Fruit fly (Drosophila melanogaster) whole organism, embryonic: ENCODE data around the gene rut.

Experiments used
- CG10366 ChIP-seq: fragments of 200-800 bp; sonication (Bioruptor generic); IDR thresholded peaks from 2 replicates; pipeline ENCODE4 v1.3.6; 2022; ENCODE audit warnings: missing biosample characterization, missing genetic modification characterization
- CG11560 ChIP-seq: fragments of 200-800 bp; sonication (Bioruptor generic); IDR thresholded peaks from 3 replicates; pipeline ENCODE4 v1.3.6; 2022; ENCODE audit warnings: missing biosample characterization, missing genetic modification characterization
- CG12769 ChIP-seq: fragments of 200-800 bp; sonication (Bioruptor generic); optimal IDR thresholded peaks from 2 replicates; lab custom pipeline; 2019; ENCODE audit warnings: missing biosample characterization, mild to moderate bottlenecking, missing genetic modification characterization, moderate library complexity
- CG13287 ChIP-seq: fragments of 200-800 bp; sonication (Bioruptor generic); IDR thresholded peaks from 2 replicates; pipeline ENCODE4 v1.3.6; 2022; ENCODE audit warnings: missing biosample characterization, missing genetic modification characterization; ENCODE audit not compliant: partially characterized antibody
- CG17912 ChIP-seq: fragments of 200-800 bp; sonication (Bioruptor generic); optimal IDR thresholded peaks from 2 replicates; lab custom pipeline; 2018; ENCODE audit warnings: missing biosample characterization, mild to moderate bottlenecking, missing genetic modification characterization
- CG1832 ChIP-seq: fragments of 200-800 bp; sonication (Bioruptor generic); optimal IDR thresholded peaks from 2 replicates; lab custom pipeline; 2017; ENCODE audit warnings: missing biosample characterization, mild to moderate bottlenecking, missing genetic modification characterization, inconsistent platforms
- CG18599 ChIP-seq: fragments of 200-800 bp; sonication (Bioruptor generic); optimal IDR thresholded peaks from 3 replicates; lab custom pipeline; 2017; ENCODE audit warnings: missing biosample characterization, missing genetic modification characterization, mild to moderate bottlenecking, moderate library complexity, missing genetic modification reagents
- CG2129 ChIP-seq: fragments of 200-800 bp; sonication (Bioruptor generic); IDR thresholded peaks from 2 replicates; pipeline ENCODE4 v1.3.6; 2022; ENCODE audit warnings: missing biosample characterization, missing genetic modification characterization; ENCODE audit not compliant: partially characterized antibody
- CG2199 ChIP-seq: fragments of 200-800 bp; sonication (Bioruptor generic); IDR thresholded peaks from 3 replicates; pipeline ENCODE4 v1.3.6; 2022; ENCODE audit warnings: missing biosample characterization, missing genetic modification characterization
- CG30431 ChIP-seq: fragments of 200-800 bp; sonication (Bioruptor generic); optimal IDR thresholded peaks from 2 replicates; lab custom pipeline; 2017; ENCODE audit warnings: missing biosample characterization, missing genetic modification characterization
- CG33557 ChIP-seq: fragments of 200-800 bp; sonication (Bioruptor generic); optimal IDR thresholded peaks from 2 replicates; lab custom pipeline; 2019; ENCODE audit warnings: missing biosample characterization, mild to moderate bottlenecking, missing genetic modification characterization, moderate library complexity
- CG4282 ChIP-seq: fragments of 200-800 bp; sonication (Bioruptor generic); optimal IDR thresholded peaks from 2 replicates; lab custom pipeline; 2016; ENCODE audit warnings: missing biosample characterization, missing genetic modification characterization
- CG6813 ChIP-seq: fragments of 200-800 bp; sonication (Bioruptor generic); optimal IDR thresholded peaks from 2 replicates; lab custom pipeline; 2017; ENCODE audit warnings: missing biosample characterization, missing genetic modification characterization, mild to moderate bottlenecking, moderate library complexity, missing genetic modification reagents
- CG8290 ChIP-seq, 3 experiments: fragments of 200-800 bp; sonication (Bioruptor generic); optimal IDR thresholded peaks; 2 replicates each; lab custom pipeline; 2016 to 2019; ENCODE audit warnings: missing biosample characterization in 3 of 3, missing genetic modification characterization in 3 of 3, mild to moderate bottlenecking in 2 of 3, moderate library complexity in 1 of 3
- D19B ChIP-seq: fragments of 200-800 bp; sonication (Bioruptor generic); optimal IDR thresholded peaks from 2 replicates; lab custom pipeline; 2017; ENCODE audit warnings: missing biosample characterization, mild to moderate bottlenecking, missing genetic modification characterization
- Gsc ChIP-seq: fragments of 200-800 bp; sonication (Bioruptor generic); IDR thresholded peaks from 2 replicates; pipeline ENCODE4 v1.3.6; 2022; ENCODE audit warnings: missing biosample characterization, missing genetic modification characterization
- HmgZ ChIP-seq: fragments of 200-800 bp; sonication (Bioruptor generic); optimal IDR thresholded peaks from 2 replicates; lab custom pipeline; 2018; ENCODE audit warnings: missing biosample characterization, mild to moderate bottlenecking, missing genetic modification characterization
- Jarid2 ChIP-seq: fragments of 200-800 bp; sonication (Bioruptor generic); optimal IDR thresholded peaks from 3 replicates; lab custom pipeline; 2017; ENCODE audit warnings: mild to moderate bottlenecking, missing biosample characterization, missing genetic modification reagents, missing genetic modification characterization
- NC2β ChIP-seq: fragments of 200-800 bp; sonication (Bioruptor generic); optimal IDR thresholded peaks from 2 replicates; lab custom pipeline; 2016; ENCODE audit warnings: missing biosample characterization, missing genetic modification characterization
- NFAT ChIP-seq: fragments of 200-800 bp; sonication (Bioruptor generic); IDR thresholded peaks from 2 replicates; pipeline ENCODE4 v1.3.6; 2022; ENCODE audit warnings: missing biosample characterization, missing genetic modification characterization
- Pdp1 ChIP-seq, 2 experiments: fragments of 200-800 bp; sonication (Bioruptor generic); optimal IDR thresholded peaks; 3 replicates each; lab custom pipeline; 2016; ENCODE audit warnings: missing biosample characterization in 2 of 2, missing genetic modification characterization in 2 of 2, mild to moderate bottlenecking in 1 of 2, moderate library complexity in 1 of 2
- Ptx1 ChIP-seq: fragments of 200-800 bp; sonication (Bioruptor generic); IDR thresholded peaks from 2 replicates; pipeline ENCODE4 v1.3.6; 2022; ENCODE audit warnings: missing biosample characterization, missing genetic modification characterization
- Ravus ChIP-seq: fragments of 200-800 bp; sonication (Bioruptor generic); IDR thresholded peaks from 2 replicates; pipeline ENCODE4 v1.3.6; 2022; ENCODE audit warnings: missing biosample characterization, missing genetic modification characterization
- Trl ChIP-seq, 3 experiments: fragments of >200 bp in 2 of 3; fragments of 200-800 bp in 1 of 3; sonication (Bioruptor generic) in 1 of 3; optimal IDR thresholded peaks; 2 replicates in 1 of 3; 3 replicates in 2 of 3; lab custom pipeline; 2016 to 2017; ENCODE audit warnings: missing biosample characterization in 1 of 3, missing genetic modification characterization in 1 of 3
- ab ChIP-seq: fragments of 200-800 bp; sonication (Bioruptor generic); optimal IDR thresholded peaks from 2 replicates; lab custom pipeline; 2016; ENCODE audit warnings: missing biosample characterization, missing genetic modification characterization
- bsh ChIP-seq, 2 experiments: fragments of 200-800 bp; sonication (Bioruptor generic); optimal IDR thresholded peaks; 2 replicates each; lab custom pipeline; 2017 to 2018; ENCODE audit warnings: mild to moderate bottlenecking in 2 of 2, missing biosample characterization in 2 of 2, missing genetic modification characterization in 2 of 2, moderate library complexity in 1 of 2
- chm ChIP-seq: fragments of 200-800 bp; sonication (Bioruptor generic); IDR thresholded peaks from 2 replicates; pipeline ENCODE4 v1.3.6; 2022; ENCODE audit warnings: missing biosample characterization, missing genetic modification characterization
- corto ChIP-seq: fragments of 200-800 bp; sonication (Bioruptor generic); optimal IDR thresholded peaks from 2 replicates; lab custom pipeline; 2016; ENCODE audit warnings: missing biosample characterization, mild to moderate bottlenecking, missing genetic modification characterization, moderate library complexity
- dm ChIP-seq: fragments of 200-800 bp; sonication (Bioruptor generic); optimal IDR thresholded peaks from 3 replicates; lab custom pipeline; 2016; ENCODE audit warnings: missing biosample characterization, missing genetic modification characterization
- eve ChIP-seq, 2 experiments: fragments of >200 bp; optimal IDR thresholded peaks; 2 replicates each; lab custom pipeline; 2017; ENCODE audit warnings: missing biosample characterization in 2 of 2, missing genetic modification characterization in 2 of 2
- grn ChIP-seq: fragments of 200-800 bp; sonication (Bioruptor generic); optimal IDR thresholded peaks from 3 replicates; lab custom pipeline; 2017; ENCODE audit warnings: missing biosample characterization, missing genetic modification characterization
- gro ChIP-seq: fragments of 200-800 bp; sonication (Bioruptor generic); optimal IDR thresholded peaks from 2 replicates; lab custom pipeline; 2016; ENCODE audit warnings: missing biosample characterization, missing genetic modification characterization
- hkb ChIP-seq, 2 experiments: fragments of 200-800 bp in 1 of 2; fragments of >200 bp in 1 of 2; sonication (Bioruptor generic) in 1 of 2; IDR thresholded peaks in 1 of 2; optimal IDR thresholded peaks in 1 of 2; 2 replicates each; pipeline versions ENCODE4 v1.3.6 to Lab custom; 2017 to 2022; ENCODE audit warnings: missing biosample characterization in 1 of 2, missing genetic modification characterization in 1 of 2
- lab ChIP-seq: fragments of 200-800 bp; sonication (Bioruptor generic); optimal IDR thresholded peaks from 3 replicates; lab custom pipeline; 2017; ENCODE audit warnings: missing biosample characterization, missing genetic modification characterization, mild to moderate bottlenecking, moderate library complexity, missing genetic modification reagents
- lbe ChIP-seq: fragments of 200-800 bp; sonication (Bioruptor generic); optimal IDR thresholded peaks from 2 replicates; lab custom pipeline; 2016; ENCODE audit warnings: missing biosample characterization, mild to moderate bottlenecking, missing genetic modification characterization
- luna ChIP-seq: fragments of 200-800 bp; sonication (Bioruptor generic); optimal IDR thresholded peaks from 2 replicates; lab custom pipeline; 2016; ENCODE audit warnings: missing biosample characterization, missing genetic modification characterization
- mld ChIP-seq: fragments of 200-800 bp; sonication (Bioruptor generic); IDR thresholded peaks from 3 replicates; pipeline ENCODE4 v1.3.6; 2022; ENCODE audit warnings: missing biosample characterization, missing genetic modification characterization; ENCODE audit not compliant: partially characterized antibody
- p53 ChIP-seq: fragments of 200-800 bp; sonication (Bioruptor generic); optimal IDR thresholded peaks from 2 replicates; lab custom pipeline; 2016; ENCODE audit warnings: missing biosample characterization, missing genetic modification characterization
- pfk ChIP-seq: fragments of 200-800 bp; sonication (Bioruptor generic); optimal IDR thresholded peaks from 2 replicates; lab custom pipeline; 2018; ENCODE audit warnings: missing biosample characterization, mild to moderate bottlenecking, missing genetic modification characterization, moderate library complexity
- psq ChIP-seq: fragments of 200-800 bp; sonication (Bioruptor generic); optimal IDR thresholded peaks from 2 replicates; lab custom pipeline; 2017; ENCODE audit warnings: missing biosample characterization, missing genetic modification characterization
- pzg ChIP-seq: fragments of 200-800 bp; sonication (Bioruptor generic); optimal IDR thresholded peaks from 3 replicates; lab custom pipeline; 2018; ENCODE audit warnings: missing biosample characterization, mild to moderate bottlenecking, missing genetic modification characterization, moderate library complexity
- sens ChIP-seq: fragments of 200-800 bp; sonication (Bioruptor generic); peaks from one replicate; lab custom pipeline; 2016; ENCODE audit warnings: missing biosample characterization, missing genetic modification characterization
- sima ChIP-seq: fragments of 200-800 bp; sonication (Bioruptor generic); optimal IDR thresholded peaks from 2 replicates; lab custom pipeline; 2016; ENCODE audit warnings: missing biosample characterization, missing genetic modification characterization
- trh ChIP-seq: fragments of 200-800 bp; sonication (Bioruptor generic); optimal IDR thresholded peaks from 2 replicates; lab custom pipeline; 2016; ENCODE audit warnings: missing biosample characterization, missing genetic modification characterization

The rut gene

DNA sequence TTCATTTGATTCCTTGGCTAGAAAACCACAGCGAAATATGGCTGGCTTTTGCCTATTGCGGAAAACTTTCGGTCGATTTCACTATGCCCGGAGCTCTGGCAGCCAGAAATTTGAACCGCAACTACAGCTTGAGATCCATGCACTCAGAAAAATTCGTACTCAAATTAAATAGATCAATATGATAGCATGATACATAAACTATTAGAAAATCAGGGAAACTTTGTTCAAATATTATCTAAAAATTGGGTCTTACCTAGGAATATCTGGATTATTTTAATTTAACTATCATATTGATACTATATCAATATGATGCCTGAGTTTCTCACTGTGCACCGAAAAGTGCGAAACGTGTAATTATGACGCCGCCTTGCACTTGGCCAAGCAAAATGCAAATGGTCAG, 74.7 kb downstream of the rut start:
- no peak for TF ChIP-seq CG17912 (GFP tag; lab: Kevin White, UChicago)
- peak; percentile 49 for TF ChIP-seq sens (GFP tag; lab: Kevin White, UChicago)

DNA sequence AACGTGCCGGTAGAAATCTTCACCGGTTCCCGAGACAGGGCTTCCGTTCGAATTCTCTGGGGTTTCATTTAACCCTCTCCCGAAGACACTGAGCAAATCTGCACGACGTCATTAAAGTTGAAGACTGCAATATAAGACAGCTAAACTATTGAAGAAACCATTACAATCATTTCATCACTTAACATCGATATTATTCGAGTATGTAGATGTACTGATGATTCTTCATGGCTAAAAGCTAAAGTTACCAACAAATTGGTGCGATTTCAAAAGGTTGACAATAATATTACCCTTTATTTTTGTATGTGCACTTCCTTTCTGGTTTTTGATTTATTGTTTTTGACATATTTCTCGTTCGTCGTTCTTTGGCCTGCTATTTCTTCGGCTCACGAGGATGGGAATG, 75.4 kb downstream of the rut start:
- no peak for TF ChIP-seq CG4282 (GFP tag; lab: Kevin White, UChicago)
- TF ChIP-seq Pdp1 (GFP tag; optimal IDR thresholded peaks at IDR 0.05; lab: Kevin White, UChicago): no peak
- peak; percentile 22 for TF ChIP-seq corto
- peak; percentile 22 for TF ChIP-seq lbe (GFP tag; lab: Kevin White, UChicago)
- TF ChIP-seq CG2199: 0 out of 3 replicates have a peak, but pooled peaks have one; percentile 21
- TF ChIP-seq eve (GFP tag; optimal IDR thresholded peaks at IDR 0.05; lab: Kevin White, UChicago): no peak

DNA sequence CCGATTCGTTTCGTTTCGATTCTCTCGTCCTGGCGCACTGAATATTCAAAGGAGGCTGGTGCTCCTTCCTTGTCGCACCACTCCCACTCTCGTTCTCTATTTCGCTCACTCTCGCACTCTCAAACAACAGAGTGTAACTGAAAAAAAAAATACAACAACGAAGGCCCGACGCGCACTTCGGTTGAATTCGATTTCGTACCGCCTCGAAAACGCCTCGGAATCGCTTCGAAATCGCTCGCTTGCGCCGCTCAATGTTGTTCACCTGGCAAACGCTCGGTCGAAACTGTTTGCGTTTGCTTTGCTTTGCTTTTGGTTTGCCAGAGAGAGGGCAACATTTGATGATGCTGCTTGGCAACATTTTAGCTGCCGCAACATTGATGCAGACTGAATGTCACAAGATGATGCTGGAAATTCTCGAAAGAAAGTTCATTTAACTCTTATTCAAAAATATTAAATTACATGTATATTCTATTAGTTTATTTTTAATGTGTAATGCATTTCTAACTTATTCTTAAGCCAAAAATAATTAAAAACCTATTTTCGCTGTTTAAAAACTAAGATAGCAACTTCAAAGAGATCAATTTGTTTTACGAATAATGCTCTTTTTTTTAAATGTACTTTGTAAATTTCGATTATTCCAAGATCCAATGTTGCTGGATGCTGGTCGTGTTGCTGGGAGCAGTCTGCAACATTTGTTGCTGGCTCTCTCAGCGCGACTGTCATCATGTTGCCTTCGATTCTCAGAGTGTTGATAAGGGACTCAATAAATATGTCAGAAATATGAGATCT, 76.6 kb downstream of the rut start, which contains the start of gene NetB:
NetB (minus strand) TSS at position 291 of the 789 bp plus-strand sequence.
- TF ChIP-seq Gsc (GFP tag; lab: Robert Waterston, UW) (no peak), CG1832 (GFP tag; lab: Kevin White, UChicago) (peak; percentile 56), sima (GFP tag; lab: Kevin White, UChicago) (no peak), NC2β (no peak), lab (GFP tag; lab: Kevin White, UChicago) (no peak), CG13287 (peak; percentile 26; the same call in 1 of the 2 replicates), CG30431 (GFP tag; lab: Kevin White, UChicago) (no peak), mld (GFP tag; lab: Robert Waterston, UW) (peak; percentile 8; the same call in 1 of the 3 replicates), pfk (GFP tag; lab: Kevin White, UChicago) (peak; percentile 25), bsh (GFP tag; optimal IDR thresholded peaks at IDR 0.05; lab: Kevin White, UChicago) (no peak), NFAT (GFP tag; lab: Robert Waterston, UW) (no peak), dm (GFP tag; lab: Kevin White, UChicago) (no peak), psq (no peak), CG11560 (tag; lab: Robert Waterston, UW) (no peak), CG33557 (GFP tag; lab: Kevin White, UChicago) (no peak), CG18599 (GFP tag; lab: Kevin White, UChicago) (no peak), CG2129 (GFP tag; lab: Robert Waterston, UW) (no peak), Ravus (no peak), HmgZ (tag; lab: Kevin White, UChicago) (no peak), grn (GFP tag; lab: Kevin White, UChicago) (no peak), CG10366 (GFP tag; lab: Robert Waterston, UW) (0 out of 2 replicates have a peak, but pooled peaks have one; percentile 9), CG12769 (tag; lab: Kevin White, UChicago) (peak; percentile 24), Trl (optimal IDR thresholded peaks at IDR 0.05; lab: Kevin White, UChicago) (peak; percentile 36 to 37), Trl (GFP tag; optimal IDR thresholded peaks at IDR 0.05; lab: Kevin White, UChicago) (peak; percentile 25), gro (peak; percentile 13), ab (GFP tag; lab: Kevin White, UChicago) (no peak), luna (no peak), D19B (GFP tag; lab: Kevin White, UChicago) (no peak), pzg (GFP tag; lab: Kevin White, UChicago) (no peak), hkb (optimal IDR thresholded peaks at IDR 0.05; lab: Kevin White, UChicago) (no peak), hkb (GFP tag; IDR thresholded peaks at IDR 0.05; lab: Robert Waterston, UW) (no peak), Ptx1 (no peak), Jarid2 (GFP tag; lab: Kevin White, UChicago) (peak; percentile 98), CG6813 (no peak), trh (no peak), p53 (no peak), CG8290 (GFP tag; optimal IDR thresholded peaks at IDR 0.05; lab: Kevin White, UChicago) (no peak), CG8290 (tag; optimal IDR thresholded peaks at IDR 0.05; lab: Kevin White, UChicago) (peak in 1 of 2 experiments; percentile 47), chm (GFP tag; lab: Robert Waterston, UW) (peak; percentile 19; the same call in 1 of the 2 replicates)
